Fruit fly (Drosophila melanogaster) whole organism, embryonic: ENCODE results near the gene geko.

Source experiments
- B-H2 ChIP-seq: fragments of 200-800 bp; sonication (Bioruptor generic); optimal IDR thresholded peaks from 2 replicates; lab custom pipeline; 2018; ENCODE audit warnings: missing biosample characterization, mild to moderate bottlenecking, missing genetic modification characterization
- CG12769 ChIP-seq: fragments of 200-800 bp; sonication (Bioruptor generic); optimal IDR thresholded peaks from 2 replicates; lab custom pipeline; 2019; ENCODE audit warnings: missing biosample characterization, mild to moderate bottlenecking, missing genetic modification characterization, moderate library complexity
- CG17568 ChIP-seq: fragments of 200-800 bp; sonication (Bioruptor generic); optimal IDR thresholded peaks from 2 replicates; lab custom pipeline; 2018; ENCODE audit warnings: missing biosample characterization, mild to moderate bottlenecking, missing genetic modification characterization, moderate library complexity
- CG31441 ChIP-seq: fragments of 200-800 bp; sonication (Bioruptor generic); IDR thresholded peaks from 2 replicates; pipeline ENCODE4 v1.3.6; 2022; ENCODE audit warnings: missing biosample characterization, missing genetic modification characterization
- CG3847 ChIP-seq: fragments of 200-800 bp; sonication (Bioruptor generic); IDR thresholded peaks from 2 replicates; pipeline ENCODE4 v1.3.6; 2022; ENCODE audit warnings: missing biosample characterization, missing genetic modification characterization
- CG3995 ChIP-seq: fragments of 200-800 bp; sonication (Bioruptor generic); optimal IDR thresholded peaks from 3 replicates; lab custom pipeline; 2016; ENCODE audit warnings: missing biosample characterization, missing genetic modification characterization
- CG6272 ChIP-seq: fragments of 200-800 bp; sonication (Bioruptor generic); IDR thresholded peaks from 2 replicates; pipeline ENCODE4 v1.3.6; 2022; ENCODE audit warnings: missing biosample characterization, missing genetic modification characterization
- CG6813 ChIP-seq: fragments of 200-800 bp; sonication (Bioruptor generic); optimal IDR thresholded peaks from 2 replicates; lab custom pipeline; 2017; ENCODE audit warnings: missing biosample characterization, missing genetic modification characterization, mild to moderate bottlenecking, moderate library complexity, missing genetic modification reagents
- CG7372 ChIP-seq: fragments of 200-800 bp; sonication (Bioruptor generic); IDR thresholded peaks from 2 replicates; pipeline ENCODE4 v1.3.6; 2022; ENCODE audit warnings: missing biosample characterization, missing genetic modification characterization
- CG7839 ChIP-seq: fragments of 200-800 bp; sonication (Bioruptor generic); optimal IDR thresholded peaks from 3 replicates; lab custom pipeline; 2018; ENCODE audit warnings: missing biosample characterization, mild to moderate bottlenecking, missing genetic modification characterization, moderate library complexity
- CG8388 ChIP-seq: fragments of 200-800 bp; sonication (Bioruptor generic); optimal IDR thresholded peaks from 2 replicates; lab custom pipeline; 2019; ENCODE audit warnings: missing biosample characterization, mild to moderate bottlenecking, missing genetic modification characterization, moderate library complexity
- CG9215 ChIP-seq: fragments of 200-800 bp; sonication (Bioruptor generic); IDR thresholded peaks from 2 replicates; pipeline ENCODE4 v1.3.6; 2022; ENCODE audit warnings: missing biosample characterization, missing genetic modification characterization
- CG9609 ChIP-seq: fragments of 200-800 bp; sonication (Bioruptor generic); optimal IDR thresholded peaks from 3 replicates; lab custom pipeline; 2016; ENCODE audit warnings: missing biosample characterization, missing genetic modification characterization
- CG9727 ChIP-seq: fragments of 200-800 bp; sonication (Bioruptor generic); optimal IDR thresholded peaks from 3 replicates; lab custom pipeline; 2017; ENCODE audit warnings: missing biosample characterization, mild to moderate bottlenecking, missing genetic modification characterization
- CG9797 ChIP-seq: fragments of 200-800 bp; sonication (Bioruptor generic); optimal IDR thresholded peaks from 3 replicates; lab custom pipeline; 2018; ENCODE audit warnings: missing biosample characterization, mild to moderate bottlenecking, missing genetic modification characterization
- CG9817 ChIP-seq: fragments of 200-800 bp; sonication (Bioruptor generic); optimal IDR thresholded peaks from 2 replicates; lab custom pipeline; 2018; ENCODE audit warnings: missing biosample characterization, mild to moderate bottlenecking, missing genetic modification characterization, moderate library complexity
- CTCF ChIP-seq: fragments of 200-800 bp; sonication (Bioruptor generic); optimal IDR thresholded peaks from 2 replicates; lab custom pipeline; 2017; ENCODE audit warnings: missing biosample characterization, mild to moderate bottlenecking, missing genetic modification characterization, moderate library complexity
- CkIIα-i1 ChIP-seq: fragments of 200-800 bp; sonication (Bioruptor generic); IDR thresholded peaks from 2 replicates; pipeline ENCODE4 v1.3.6; 2022; ENCODE audit warnings: missing biosample characterization, missing genetic modification characterization
- D19A ChIP-seq: fragments of 200-800 bp; optimal IDR thresholded peaks from 3 replicates; lab custom pipeline; 2019; ENCODE audit warnings: missing biosample characterization, mild to moderate bottlenecking, missing genetic modification characterization, moderate library complexity
- Deaf1 ChIP-seq: fragments of 200-800 bp; optimal IDR thresholded peaks from 3 replicates; lab custom pipeline; 2019; ENCODE audit warnings: missing biosample characterization, mild to moderate bottlenecking, missing genetic modification characterization, moderate library complexity
- Hr3 ChIP-seq: fragments of 200-800 bp; sonication (Bioruptor generic); optimal IDR thresholded peaks from 3 replicates; lab custom pipeline; 2016; ENCODE audit warnings: missing biosample characterization, missing genetic modification characterization
- Mad ChIP-seq: fragments of 200-800 bp; sonication (Bioruptor generic); optimal IDR thresholded peaks from 2 replicates; lab custom pipeline; 2016; ENCODE audit warnings: missing biosample characterization, missing genetic modification characterization
- Mes4 ChIP-seq: fragments of 200-800 bp; sonication (Bioruptor generic); optimal IDR thresholded peaks from 2 replicates; lab custom pipeline; 2016; ENCODE audit warnings: missing biosample characterization, missing genetic modification characterization
- Neu2 ChIP-seq: fragments of 200-800 bp; sonication (Bioruptor generic); optimal IDR thresholded peaks from 3 replicates; lab custom pipeline; 2016; ENCODE audit warnings: missing biosample characterization, missing genetic modification characterization, borderline replicate concordance
- NfI ChIP-seq: fragments of 200-800 bp; sonication (Bioruptor generic); optimal IDR thresholded peaks from 3 replicates; lab custom pipeline; 2018; ENCODE audit warnings: missing biosample characterization, mild to moderate bottlenecking, missing genetic modification characterization, moderate library complexity
- PHDP ChIP-seq: fragments of 200-800 bp; sonication (Bioruptor generic); optimal IDR thresholded peaks from 3 replicates; lab custom pipeline; 2018; ENCODE audit warnings: missing biosample characterization, mild to moderate bottlenecking, missing genetic modification characterization, moderate library complexity
- Side ChIP-seq: fragments of 200-800 bp; sonication (Bioruptor generic); optimal IDR thresholded peaks from 2 replicates; lab custom pipeline; 2016; ENCODE audit warnings: missing biosample characterization, missing genetic modification characterization
- ab ChIP-seq: fragments of 200-800 bp; sonication (Bioruptor generic); optimal IDR thresholded peaks from 2 replicates; lab custom pipeline; 2016; ENCODE audit warnings: missing biosample characterization, missing genetic modification characterization
- bigmax ChIP-seq: fragments of 200-800 bp; sonication (Bioruptor generic); optimal IDR thresholded peaks from 2 replicates; lab custom pipeline; 2018; ENCODE audit warnings: missing biosample characterization, mild to moderate bottlenecking, missing genetic modification characterization
- croc ChIP-seq: fragments of 200-800 bp; sonication (Bioruptor generic); conservative IDR thresholded peaks from 3 replicates; pipeline ENCODE4 v1.3.6; 2022; ENCODE audit warnings: missing biosample characterization, missing genetic modification characterization
- dpn ChIP-seq, 2 experiments: fragments of 200-800 bp; sonication (Bioruptor generic); optimal IDR thresholded peaks; 3 replicates each; lab custom pipeline; 2016; ENCODE audit warnings: missing biosample characterization in 2 of 2, missing genetic modification characterization in 2 of 2
- eyg ChIP-seq: fragments of 200-800 bp; sonication (Bioruptor generic); optimal IDR thresholded peaks from 3 replicates; lab custom pipeline; 2016; ENCODE audit warnings: missing biosample characterization, missing genetic modification characterization
- fru ChIP-seq: fragments of >200 bp; optimal IDR thresholded peaks from 2 replicates; lab custom pipeline; 2017
- hbn ChIP-seq: fragments of 200-800 bp; sonication (Bioruptor generic); IDR thresholded peaks from 2 replicates; pipeline ENCODE4 v1.3.6; 2022; ENCODE audit warnings: missing biosample characterization, missing genetic modification characterization; ENCODE audit not compliant: partially characterized antibody
- jumu ChIP-seq: fragments of 200-800 bp; sonication (Bioruptor generic); optimal IDR thresholded peaks from 3 replicates; lab custom pipeline; 2016; ENCODE audit warnings: missing biosample characterization, missing genetic modification characterization
- lilli ChIP-seq: fragments of 200-800 bp; sonication (Bioruptor generic); optimal IDR thresholded peaks from 3 replicates; lab custom pipeline; 2016; ENCODE audit warnings: missing biosample characterization, missing genetic modification characterization
- lov ChIP-seq, 2 experiments: fragments of 200-800 bp in 1 of 2; fragments of >200 bp in 1 of 2; sonication (Bioruptor generic) in 1 of 2; IDR thresholded peaks in 1 of 2; optimal IDR thresholded peaks in 1 of 2; 2 replicates in 1 of 2; 3 replicates in 1 of 2; pipeline versions ENCODE4 v1.3.6 to Lab custom; 2017 to 2022; ENCODE audit warnings: missing biosample characterization in 1 of 2, missing genetic modification characterization in 1 of 2
- onecut ChIP-seq: fragments of 200-800 bp; sonication (Bioruptor generic); IDR thresholded peaks from 2 replicates; pipeline ENCODE4 v1.3.6; 2022; ENCODE audit warnings: missing biosample characterization, missing genetic modification characterization
- pho ChIP-seq: fragments of 200-800 bp; sonication (Bioruptor generic); optimal IDR thresholded peaks from 2 replicates; lab custom pipeline; 2016; ENCODE audit warnings: missing biosample characterization, missing genetic modification characterization
- phol ChIP-seq: fragments of 200-800 bp; sonication (Bioruptor generic); optimal IDR thresholded peaks from 3 replicates; lab custom pipeline; 2018; ENCODE audit warnings: missing biosample characterization, mild to moderate bottlenecking, missing genetic modification characterization, moderate library complexity
- prd ChIP-seq, 3 experiments: fragments of >200 bp in 2 of 3; fragments of 200-800 bp in 1 of 3; sonication (Bioruptor generic) in 1 of 3; optimal IDR thresholded peaks in 2 of 3; IDR thresholded peaks in 1 of 3; 2 replicates in 2 of 3; 3 replicates in 1 of 3; pipeline versions ENCODE4 v1.3.6 to Lab custom; 2017 to 2022; ENCODE audit warnings: missing biosample characterization in 1 of 3, missing genetic modification characterization in 1 of 3
- sd ChIP-seq: fragments of 200-800 bp; sonication (Bioruptor generic); optimal IDR thresholded peaks from 3 replicates; lab custom pipeline; 2018; ENCODE audit warnings: missing biosample characterization, mild to moderate bottlenecking, missing genetic modification characterization, moderate library complexity
- sna ChIP-seq: fragments of 200-800 bp; sonication (Bioruptor generic); IDR thresholded peaks from 2 replicates; pipeline ENCODE4 v1.3.6; 2022; ENCODE audit warnings: missing biosample characterization, missing genetic modification characterization; ENCODE audit not compliant: partially characterized antibody
- sr ChIP-seq: fragments of 200-800 bp; sonication (Bioruptor generic); IDR thresholded peaks from 3 replicates; pipeline ENCODE4 v1.3.6; 2022; ENCODE audit warnings: missing biosample characterization, missing genetic modification characterization
- ssp ChIP-seq: fragments of 200-800 bp; sonication (Bioruptor generic); IDR thresholded peaks from 2 replicates; pipeline ENCODE4 v1.3.6; 2022; ENCODE audit warnings: missing biosample characterization, missing genetic modification characterization
- stwl ChIP-seq: fragments of 200-800 bp; sonication (Bioruptor generic); optimal IDR thresholded peaks from 3 replicates; lab custom pipeline; 2018; ENCODE audit warnings: missing biosample characterization, mild to moderate bottlenecking, missing genetic modification characterization, moderate library complexity
- unpg ChIP-seq: fragments of 200-800 bp; sonication (Bioruptor generic); optimal IDR thresholded peaks from 3 replicates; lab custom pipeline; 2018; ENCODE audit warnings: missing biosample characterization, mild to moderate bottlenecking, missing genetic modification characterization, moderate library complexity
- usp ChIP-seq: fragments of >200 bp; optimal IDR thresholded peaks from 2 replicates; lab custom pipeline; 2017; ENCODE audit warnings: missing biosample characterization, missing genetic modification characterization
- zen ChIP-seq: fragments of 200-800 bp; sonication (Bioruptor generic); optimal IDR thresholded peaks from 3 replicates; lab custom pipeline; 2018; ENCODE audit warnings: missing biosample characterization, mild to moderate bottlenecking, missing genetic modification characterization, moderate library complexity
- zen2 ChIP-seq: fragments of 200-800 bp; sonication (Bioruptor generic); IDR thresholded peaks from 3 replicates; pipeline ENCODE4 v1.3.6; 2022; ENCODE audit warnings: missing biosample characterization, missing genetic modification characterization; ENCODE audit not compliant: partially characterized antibody

Gene geko

dm6 chr3L:18109459-18109863 is 29.7 kb upstream of the geko start, which contains the start of the genes Polr3D and mus304 (continued):
- TF ChIP-seq B-H2 (peak; percentile 17), CG3847 (GFP tag; lab: Robert Waterston, UW) (peak; percentile 55; the same call in 1 of the 2 replicates), sd (tag; lab: Kevin White, UChicago) (peak; percentile 59), jumu (GFP tag; lab: Kevin White, UChicago) (peak; percentile 20), hbn (GFP tag; lab: Robert Waterston, UW) (peak; percentile 36; the same call in 1 of the 2 replicates), ab (GFP tag; lab: Kevin White, UChicago) (no peak), D19A (tag; lab: Kevin White, UChicago) (peak; percentile 12), PHDP (tag; lab: Kevin White, UChicago) (no peak), CG7372 (peak; percentile 28; the same call in 1 of the 2 replicates), Side (GFP tag; lab: Kevin White, UChicago) (peak; percentile 6), unpg (peak; percentile 14), CG9609 (GFP tag; lab: Kevin White, UChicago) (no peak), dpn (GFP tag; optimal IDR thresholded peaks at IDR 0.05; lab: Kevin White, UChicago) (peak in 1 of 2 experiments; percentile 4), prd (optimal IDR thresholded peaks at IDR 0.05; lab: Kevin White, UChicago) (no peak), prd (GFP tag; IDR thresholded peaks at IDR 0.05; lab: Robert Waterston, UW) (0 out of 3 replicates have a peak, but pooled peaks have one; percentile 12), CG31441 (GFP tag; lab: Robert Waterston, UW) (no peak), NfI (GFP tag; lab: Kevin White, UChicago) (peak; percentile 0), CG9797 (GFP tag; lab: Kevin White, UChicago) (peak; percentile 20), CG6272 (GFP tag; lab: Robert Waterston, UW) (no peak), Mes4 (no peak), bigmax (peak; percentile 93), CG3995 (GFP tag; lab: Kevin White, UChicago) (peak; percentile 88), sna (GFP tag; lab: Robert Waterston, UW) (0 out of 2 replicates have a peak, but pooled peaks have one; percentile 28), CG7839 (tag; lab: Kevin White, UChicago) (peak; percentile 29), CG8388 (GFP tag; lab: Kevin White, UChicago) (peak; percentile 4), CG9817 (tag; lab: Kevin White, UChicago) (peak; percentile 50), CG12769 (tag; lab: Kevin White, UChicago) (no peak), Mad (GFP tag; lab: Kevin White, UChicago) (no peak), fru (lab: Kevin White, UChicago) (no peak), CG17568 (no peak), CG6813 (GFP tag; lab: Kevin White, UChicago) (no peak), Deaf1 (tag; lab: Kevin White, UChicago) (no peak), ssp (no peak), CG9215 (0 out of 2 replicates have a peak, but pooled peaks have one; percentile 5), sr (GFP tag; lab: Robert Waterston, UW) (no peak), CG9727 (GFP tag; lab: Kevin White, UChicago) (no peak), lilli (GFP tag; lab: Kevin White, UChicago) (peak; percentile 36), Neu2 (peak; percentile 14), eyg (GFP tag; lab: Kevin White, UChicago) (no peak), croc (GFP tag; lab: Robert Waterston, UW) (no peak), usp (GFP tag; lab: Kevin White, UChicago) (no peak), lov (optimal IDR thresholded peaks at IDR 0.05; lab: Kevin White, UChicago) (no peak), lov (GFP tag; IDR thresholded peaks at IDR 0.05; lab: Robert Waterston, UW) (no peak), pho (GFP tag; lab: Kevin White, UChicago) (no peak), CkIIα-i1 (no peak), CTCF (GFP tag; lab: Kevin White, UChicago) (no peak), onecut (0 out of 2 replicates have a peak, but pooled peaks have one; percentile 14), stwl (tag; lab: Kevin White, UChicago) (peak; percentile 74), phol (tag; lab: Kevin White, UChicago) (peak; percentile 49), zen2 (GFP tag; lab: Robert Waterston, UW) (no peak; the same call in 2 of the 3 replicates), zen (tag; lab: Kevin White, UChicago) (peak; percentile 48), Hr3 (GFP tag; lab: Kevin White, UChicago) (no peak)
